Worm (Caenorhabditis elegans) whole organism, L2 larva: Measurements from ENCODE around the gene Y73C8C.4.
"Not testable (repeated sequence)": the region's sequence is repeated elsewhere in the genome, so short reads cannot be mapped to it uniquely, and the experiment has no call there.

Experiments
- F13H6.1 ChIP-seq: sonication (generic microtip); optimal IDR thresholded peaks from 2 replicates; lab custom pipeline; 2016; ENCODE audit warnings: missing genetic modification characterization, missing compliant biosample characterization
- R02D3.7 ChIP-seq: fragments of 150-350 bp; optimal IDR thresholded peaks from 2 replicates; lab custom pipeline; 2014; ENCODE audit warnings: missing biosample characterization, missing genetic modification characterization
- Y55F3AM.14 ChIP-seq: fragments of 200-800 bp; sonication (Bioruptor generic); optimal IDR thresholded peaks from 2 replicates; lab custom pipeline; 2018; ENCODE audit warnings: mild to moderate bottlenecking, missing genetic modification characterization, missing compliant biosample characterization
- ZK546.5 ChIP-seq: sonication (generic microtip); optimal IDR thresholded peaks from 2 replicates; lab custom pipeline; 2017; ENCODE audit warnings: missing biosample characterization, missing genetic modification characterization
- alr-1 ChIP-seq: fragments of 150-350 bp; optimal IDR thresholded peaks from 2 replicates; lab custom pipeline; 2014; ENCODE audit warnings: missing biosample characterization, missing genetic modification characterization
- aly-2 ChIP-seq: fragments of 150-350 bp; optimal IDR thresholded peaks from 2 replicates; lab custom pipeline; 2014; ENCODE audit warnings: missing biosample characterization, missing genetic modification characterization
- blmp-1 ChIP-seq: sonication (generic microtip); optimal IDR thresholded peaks from 2 replicates; lab custom pipeline; 2017; ENCODE audit warnings: missing genetic modification characterization, mild to moderate bottlenecking, missing compliant biosample characterization, antibody characterized with exemption, moderate library complexity; ENCODE audit not compliant: insufficient read depth
- ceh-82 ChIP-seq: fragments of 150-350 bp; optimal IDR thresholded peaks from 2 replicates; lab custom pipeline; 2014; ENCODE audit warnings: missing biosample characterization, missing genetic modification characterization
- dmd-4 ChIP-seq: sonication (generic microtip); optimal IDR thresholded peaks from 2 replicates; lab custom pipeline; 2017; ENCODE audit warnings: missing biosample characterization, missing genetic modification characterization
- gmeb-1 ChIP-seq: fragments of 150-350 bp; optimal IDR thresholded peaks from 2 replicates; lab custom pipeline; 2014; ENCODE audit warnings: missing biosample characterization, missing genetic modification characterization
- lin-11 ChIP-seq: fragments of 150-350 bp; sonication (generic microtip); optimal IDR thresholded peaks from 2 replicates; lab custom pipeline; 2014; ENCODE audit warnings: missing biosample characterization, missing genetic modification characterization, inconsistent platforms, mixed read lengths
- lin-13 ChIP-seq: fragments of 150-350 bp; optimal IDR thresholded peaks from 2 replicates; lab custom pipeline; 2014; ENCODE audit warnings: missing biosample characterization, missing genetic modification reagents, missing genetic modification characterization
- lin-39 ChIP-seq: fragments of 150-350 bp; optimal IDR thresholded peaks from 2 replicates; lab custom pipeline; 2014; ENCODE audit warnings: missing biosample characterization, missing genetic modification reagents, missing genetic modification characterization
- lsy-2 ChIP-seq, 2 experiments: fragments of 150-350 bp in 1 of 2; sonication (generic microtip) in 1 of 2; optimal IDR thresholded peaks; 2 replicates each; lab custom pipeline; 2014 to 2017; ENCODE audit warnings: missing biosample characterization in 2 of 2, missing genetic modification characterization in 2 of 2
- mdl-1 ChIP-seq, 2 experiments: fragments of 150-350 bp in 1 of 2; sonication (generic microtip) in 1 of 2; optimal IDR thresholded peaks; 2 replicates each; lab custom pipeline; 2017; ENCODE audit warnings: missing biosample characterization in 2 of 2, missing genetic modification characterization in 2 of 2
- nhr-10 ChIP-seq: sonication (generic microtip); optimal IDR thresholded peaks from 2 replicates; lab custom pipeline; 2017; ENCODE audit warnings: missing biosample characterization, missing genetic modification characterization
- nhr-11 ChIP-seq: fragments of 150-350 bp; optimal IDR thresholded peaks from 2 replicates; lab custom pipeline; 2014; ENCODE audit warnings: missing biosample characterization, missing genetic modification characterization
- nhr-12 ChIP-seq: fragments of 150-350 bp; optimal IDR thresholded peaks from 2 replicates; lab custom pipeline; 2014; ENCODE audit warnings: missing biosample characterization, missing genetic modification characterization
- nhr-21 ChIP-seq: fragments of 150-350 bp; optimal IDR thresholded peaks from 2 replicates; lab custom pipeline; 2014; ENCODE audit warnings: missing biosample characterization, missing genetic modification characterization
- nhr-23 ChIP-seq: fragments of 150-350 bp; optimal IDR thresholded peaks from 2 replicates; lab custom pipeline; 2014; ENCODE audit warnings: missing biosample characterization, missing genetic modification reagents, missing genetic modification characterization
- nhr-237 ChIP-seq: fragments of 150-350 bp; optimal IDR thresholded peaks from 2 replicates; lab custom pipeline; 2014; ENCODE audit warnings: missing biosample characterization, missing genetic modification characterization
- nhr-25 ChIP-seq: fragments of 150-350 bp; sonication (generic microtip); optimal IDR thresholded peaks from 3 replicates; lab custom pipeline; 2014; ENCODE audit warnings: missing biosample characterization, missing genetic modification characterization
- nhr-6 ChIP-seq: fragments of 150-350 bp; optimal IDR thresholded peaks from 2 replicates; lab custom pipeline; 2014; ENCODE audit warnings: missing biosample characterization, missing genetic modification characterization
- nhr-77 ChIP-seq: fragments of 150-350 bp; optimal IDR thresholded peaks from 2 replicates; lab custom pipeline; 2014; ENCODE audit warnings: missing biosample characterization, missing genetic modification characterization
- peb-1 ChIP-seq: fragments of 150-350 bp; optimal IDR thresholded peaks from 2 replicates; lab custom pipeline; 2014; ENCODE audit warnings: missing biosample characterization, missing genetic modification characterization
- skn-1 ChIP-seq: sonication (generic microtip); optimal IDR thresholded peaks from 2 replicates; lab custom pipeline; 2017; ENCODE audit warnings: missing biosample characterization, missing genetic modification characterization
- sma-3 ChIP-seq: sonication (generic microtip); optimal IDR thresholded peaks from 2 replicates; lab custom pipeline; 2016; ENCODE audit warnings: missing genetic modification reagents, missing genetic modification characterization, missing compliant biosample characterization
- snpc-4 ChIP-seq: fragments of 150-350 bp; optimal IDR thresholded peaks from 2 replicates; lab custom pipeline; 2014; ENCODE audit warnings: missing biosample characterization, missing genetic modification characterization
- unc-39 ChIP-seq: fragments of 150-350 bp; optimal IDR thresholded peaks from 2 replicates; lab custom pipeline; 2014; ENCODE audit warnings: missing biosample characterization, missing genetic modification characterization
- unc-55 ChIP-seq: fragments of 150-350 bp; sonication (generic microtip); optimal IDR thresholded peaks from 3 replicates; lab custom pipeline; 2014; ENCODE audit warnings: missing biosample characterization, missing genetic modification reagents, missing genetic modification characterization
- unc-62 ChIP-seq: fragments of 150-350 bp; optimal IDR thresholded peaks from 2 replicates; lab custom pipeline; 2014; ENCODE audit warnings: missing biosample characterization, missing genetic modification reagents, missing genetic modification characterization
- zag-1 ChIP-seq: fragments of 150-350 bp; optimal IDR thresholded peaks from 2 replicates; lab custom pipeline; 2014; ENCODE audit warnings: missing biosample characterization, missing genetic modification characterization
- ztf-11 ChIP-seq: sonication (generic microtip); optimal IDR thresholded peaks from 2 replicates; lab custom pipeline; 2017; ENCODE audit warnings: missing biosample characterization, missing genetic modification characterization
- ztf-4 ChIP-seq: fragments of 150-350 bp; optimal IDR thresholded peaks from 2 replicates; lab custom pipeline; 2014; ENCODE audit warnings: missing biosample characterization, missing genetic modification characterization

Gene Y73C8C.4

DNA sequence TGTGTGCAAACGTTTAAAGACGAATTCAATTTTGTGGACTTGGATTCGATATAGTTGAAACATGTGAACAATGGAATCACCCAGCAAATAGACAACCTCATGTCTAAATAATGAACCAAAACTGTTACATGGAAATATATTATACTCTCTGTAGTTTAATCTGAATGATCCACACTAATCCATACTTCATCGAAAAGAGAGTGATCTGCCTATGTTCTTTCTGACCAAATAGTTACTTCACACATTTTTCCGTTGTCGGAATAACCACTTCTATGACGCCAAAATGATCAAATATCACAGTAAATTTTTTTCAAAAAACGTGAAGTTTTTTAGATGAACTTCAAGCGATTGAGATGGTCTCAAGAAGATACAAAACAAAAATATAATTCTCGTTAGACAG, at the start of gene Y73C8C.4:
Gene Y73C8C.4 (minus strand): TSS at position 101 of the 400 bp plus-strand sequence.
- TF ChIP-seq ceh-82; lin-39; nhr-11 (tag; lab: Kevin White, UChicago): not testable (repeated sequence)

DNA sequence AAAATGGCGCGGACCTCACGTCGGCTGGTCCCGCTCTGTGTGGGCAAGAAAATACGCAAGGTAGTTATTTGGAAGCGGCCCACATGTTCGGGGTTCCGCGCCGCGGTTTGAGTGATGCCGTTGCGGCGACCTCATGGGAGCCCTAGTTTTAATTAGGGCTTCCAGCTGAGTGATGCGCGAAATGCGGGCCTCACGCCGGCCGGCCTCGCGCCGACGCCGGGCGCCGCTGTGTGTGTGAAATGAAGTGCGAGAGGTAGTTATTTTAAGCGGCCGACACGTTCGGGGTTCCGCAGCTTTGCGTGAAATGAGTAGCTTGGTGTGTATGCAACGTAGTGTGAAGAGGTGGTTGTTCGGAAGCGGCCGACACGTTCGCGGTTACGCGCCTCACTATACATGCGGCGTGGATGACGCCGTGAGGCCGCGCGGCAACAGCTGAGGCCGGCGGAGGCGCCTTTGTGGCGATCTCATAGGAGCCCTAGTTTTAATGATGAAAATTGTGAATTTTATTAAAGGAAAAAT, 48.0 kb upstream of the Y73C8C.4 start:
- TF ChIP-seq F13H6.1 (no peak), unc-55 (GFP tag; lab: Kevin White, UChicago) (no peak), ZK546.5 (no peak), lin-11 (tag; lab: Kevin White, UChicago) (no peak), unc-62 (GFP tag; lab: Kevin White, UChicago) (no peak), nhr-21 (tag; lab: Kevin White, UChicago) (no peak)
- TF ChIP-seq, all 48 proteins: peak for 0

DNA sequence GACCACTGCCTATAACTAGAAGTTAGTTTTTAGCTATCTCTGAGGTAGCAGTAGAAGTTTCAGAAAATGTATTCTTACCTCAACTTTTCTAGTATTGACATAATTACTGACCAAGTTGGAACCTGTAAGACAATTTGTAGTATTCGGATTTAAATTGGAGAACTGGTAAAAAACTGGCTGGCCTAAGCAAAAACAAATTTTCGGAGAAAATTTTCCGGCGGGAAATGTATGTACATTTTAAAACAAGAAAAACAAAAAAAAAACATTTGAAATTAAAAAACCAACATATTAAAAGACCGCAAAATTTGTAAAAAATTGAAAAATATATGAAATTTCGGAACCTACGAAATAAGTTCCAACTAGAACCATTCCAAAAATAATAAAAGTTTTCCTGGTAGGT, 45.0 kb upstream of the Y73C8C.4 start, which contains the start of gene srab-11:
Gene srab-11 (minus strand): TSS at position 101 of the 400 bp plus-strand sequence.
- TF ChIP-seq ztf-11 (tag; lab: Kevin White, UChicago) (no peak), nhr-23 (tag; lab: Kevin White, UChicago) (no peak), unc-39 (no peak), lin-11 (tag; lab: Kevin White, UChicago) (no peak), snpc-4 (tag; lab: Kevin White, UChicago) (no peak), F13H6.1 (no peak), dmd-4 (tag; lab: Kevin White, UChicago) (no peak), nhr-77 (tag; lab: Kevin White, UChicago) (no peak), mdl-1 (tag; optimal IDR thresholded peaks at IDR 0.05; lab: Kevin White, UChicago) (no peak)

DNA sequence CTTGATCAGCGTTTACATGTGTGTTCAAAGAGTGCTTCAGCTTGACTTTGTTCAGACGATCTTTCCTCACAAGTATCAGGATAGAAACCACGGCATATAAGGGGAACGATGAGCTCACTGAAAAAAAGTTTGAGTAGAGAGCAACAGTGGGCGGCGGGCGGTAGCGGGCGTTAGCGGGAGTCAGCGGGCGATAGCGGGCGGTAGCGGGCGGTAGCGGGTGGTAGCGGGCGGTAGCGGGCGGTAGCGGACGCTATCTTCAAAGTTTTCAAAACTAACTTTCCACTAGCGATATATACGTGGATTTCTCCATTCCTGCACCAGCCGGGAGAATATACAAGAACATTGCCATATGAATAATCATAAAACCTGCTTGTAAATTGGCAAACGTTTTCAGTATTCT, 43.3 kb upstream of the Y73C8C.4 start:
- TF ChIP-seq nhr-77 (tag; lab: Kevin White, UChicago) (no peak), unc-55 (GFP tag; lab: Kevin White, UChicago) (no peak), F13H6.1 (no peak), zag-1 (tag; lab: Kevin White, UChicago) (no peak), ceh-82 (no peak)
- TF ChIP-seq, all 48 proteins: peak for 0

DNA sequence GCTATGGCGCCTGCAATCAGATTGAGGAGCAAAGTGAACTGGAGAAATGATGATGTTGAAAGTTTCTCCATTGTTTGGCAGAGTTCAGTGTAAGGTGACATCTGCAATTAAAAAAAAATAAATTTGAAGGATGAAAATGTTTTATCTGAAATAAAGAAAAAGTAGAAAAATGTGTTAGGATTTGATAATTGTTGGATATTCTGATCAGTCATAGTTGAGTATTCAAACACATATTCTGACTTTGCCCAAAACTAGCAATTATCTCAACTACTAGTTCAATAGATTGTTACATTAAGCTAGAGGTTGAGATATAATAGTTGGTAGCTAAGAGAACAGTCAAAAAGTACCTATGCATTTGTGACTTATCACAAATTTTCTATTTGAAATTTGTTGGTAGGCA, 42.5 kb upstream of the Y73C8C.4 start, which contains the start of gene srab-10:
Gene srab-10 (minus strand): TSS at position 101 of the 400 bp plus-strand sequence.
- TF ChIP-seq peb-1 (no peak), aly-2 (tag; lab: Kevin White, UChicago) (no peak), nhr-6 (tag; lab: Kevin White, UChicago) (no peak), lin-13 (GFP tag; lab: Kevin White, UChicago) (no peak), snpc-4 (tag; lab: Kevin White, UChicago) (no peak), lsy-2 (tag; optimal IDR thresholded peaks at IDR 0.05; lab: Kevin White, UChicago) (no peak), ZK546.5 (no peak), dmd-4 (tag; lab: Kevin White, UChicago) (no peak), R02D3.7 (tag; lab: Kevin White, UChicago) (no peak), Y55F3AM.14 (GFP tag; lab: Kevin White, UChicago) (no peak), nhr-12 (tag; lab: Kevin White, UChicago) (no peak), alr-1 (tag; lab: Kevin White, UChicago) (no peak), blmp-1 (tag; lab: Kevin White, UChicago) (no peak), skn-1 (tag; lab: Kevin White, UChicago) (no peak), unc-62 (GFP tag; lab: Kevin White, UChicago) (no peak), nhr-25 (tag; lab: Kevin White, UChicago) (no peak), sma-3 (GFP tag; lab: Kevin White, UChicago) (no peak), gmeb-1 (tag; lab: Kevin White, UChicago) (no peak)

DNA sequence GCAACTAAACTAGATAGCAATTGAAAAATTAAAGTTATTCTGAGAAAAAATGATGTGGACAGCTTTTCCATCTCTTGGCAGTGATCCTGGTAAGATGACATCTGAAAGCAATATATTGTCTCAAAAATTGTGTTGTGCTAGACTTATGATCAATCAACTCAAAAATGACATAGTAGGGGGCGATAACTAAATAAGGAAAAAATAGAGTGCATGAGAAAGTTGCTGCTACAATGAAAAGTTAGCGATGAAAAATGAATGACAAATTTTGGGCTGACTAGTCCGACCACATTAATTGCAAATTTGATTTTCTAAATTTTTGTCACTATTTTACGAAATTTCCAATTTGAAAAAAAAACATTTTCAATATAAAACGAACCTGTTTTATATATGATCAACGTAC, 39.2 kb upstream of the Y73C8C.4 start, which contains the start of gene srab-9:
Gene srab-9 (minus strand): TSS at position 101 of the 400 bp plus-strand sequence.
- no peak for TF ChIP-seq nhr-23 (tag; lab: Kevin White, UChicago)
- TF ChIP-seq lin-13 (GFP tag; lab: Kevin White, UChicago): no peak
- no peak for TF ChIP-seq nhr-21 (tag; lab: Kevin White, UChicago)
- no peak for TF ChIP-seq nhr-237 (tag; lab: Kevin White, UChicago)
- no peak for TF ChIP-seq nhr-10 (tag; lab: Kevin White, UChicago)
- TF ChIP-seq nhr-6 (tag; lab: Kevin White, UChicago): no peak
- no peak for TF ChIP-seq ztf-4 (tag; lab: Kevin White, UChicago)
- TF ChIP-seq skn-1 (tag; lab: Kevin White, UChicago): no peak
- TF ChIP-seq ceh-82: no peak
